Worm (Caenorhabditis elegans): ENCODE data around the gene sorb-1.

The sorb-1 gene

ce11 chrIV:13750033-13750432 is at the start of gene sorb-1:
sorb-1 (plus strand) TSS chrIV:13750333.
- TF ChIP-seq attf-5 (GFP tag; optimal IDR thresholded peaks at IDR 0.05) (no peak), lin-35 (GFP tag; optimal IDR thresholded peaks at IDR 0.05) (no peak), Y95B8A.8 (GFP tag; IDR thresholded peaks at IDR 0.05) (no peak), ceh-79 (tag; optimal IDR thresholded peaks at IDR 0.05) (no peak), hmg-1.2 (GFP tag; IDR thresholded peaks at IDR 0.05) (no peak), sptf-2 (GFP tag; optimal IDR thresholded peaks at IDR 0.05) (no peak), bed-1 (GFP tag; IDR thresholded peaks at IDR 0.05) (no peak)

ce11 chrIV:13700847-13701246 is 49.3 kb upstream of the sorb-1 start:
- TF ChIP-seq sptf-2 (GFP tag; optimal IDR thresholded peaks at IDR 0.05) (no peak), snpc-4 (GFP tag; optimal IDR thresholded peaks at IDR 0.05) (no peak), snpc-4 (tag; optimal IDR thresholded peaks at IDR 0.05) (peak in 1 of 4 experiments; percentile 56)

- 0 out of 2 replicates have a peak, but pooled peaks have one; percentile 17 for TF ChIP-seq ztf-6 (GFP tag; IDR thresholded peaks at IDR 0.05)
- TF ChIP-seq somi-1 (GFP tag; optimal IDR thresholded peaks at IDR 0.05), result no peak
- TF ChIP-seq C06A6.2 (GFP tag; conservative IDR thresholded peaks at IDR 0.05), result no peak
- TF ChIP-seq K11D2.4 (GFP tag; IDR thresholded peaks at IDR 0.05), result no peak
- TF ChIP-seq F33H1.4 (GFP tag; IDR thresholded peaks at IDR 0.05), result 0 out of 2 replicates have a peak, but pooled peaks have one; percentile 12
- no peak for TF ChIP-seq pha-4 (tag; optimal IDR thresholded peaks at IDR 0.05)
- 0 out of 2 replicates have a peak, but pooled peaks have one; percentile 14 for TF ChIP-seq Y56A3A.18 (GFP tag; IDR thresholded peaks at IDR 0.05)
- peak; percentile 33 to 66 for TF ChIP-seq rec-8 (tag; optimal IDR thresholded peaks at IDR 0.05)
- TF ChIP-seq nfya-1 (tag; optimal IDR thresholded peaks at IDR 0.05; ENCODE audit: borderline replicate concordance, insufficient read depth), result no peak
- TF ChIP-seq lir-1 (GFP tag; conservative IDR thresholded peaks at IDR 0.05), result 0 out of 2 replicates have a peak, but pooled peaks have one; percentile 28
- no peak for TF ChIP-seq dpl-1 (GFP tag; optimal IDR thresholded peaks at IDR 0.05)
- peak; percentile 81 for TF ChIP-seq ztf-18 (tag; optimal IDR thresholded peaks at IDR 0.05)
- peak; percentile 51; the same call in 1 of the 2 replicates for TF ChIP-seq madf-6 (GFP tag; IDR thresholded peaks at IDR 0.05)
- peak; percentile 50 for TF ChIP-seq madf-10 (tag; optimal IDR thresholded peaks at IDR 0.05)
- no peak for TF ChIP-seq nhr-27 (tag; optimal IDR thresholded peaks at IDR 0.05)
- TF ChIP-seq ceh-91 (GFP tag; IDR thresholded peaks at IDR 0.05), result no peak
- no peak for TF ChIP-seq F39B2.1 (GFP tag; IDR thresholded peaks at IDR 0.05)
- peak; percentile 74 for TF ChIP-seq ZK185.1 (tag; optimal IDR thresholded peaks at IDR 0.05; ENCODE audit: poor library complexity, severe bottlenecking)
- no peak for TF ChIP-seq zfh-2 (GFP tag; conservative IDR thresholded peaks at IDR 0.05)
- TF ChIP-seq tlf-1 (GFP tag; optimal IDR thresholded peaks at IDR 0.05), result no peak
- peak; percentile 82 for TF ChIP-seq lin-26 (GFP tag; IDR thresholded peaks at IDR 0.05)
- TF ChIP-seq attf-6 (GFP tag; IDR thresholded peaks at IDR 0.05), result peak; percentile 95
- TF ChIP-seq athp-1 (tag; optimal IDR thresholded peaks at IDR 0.05), result peak; percentile 80
- peak; percentile 2 for TF ChIP-seq efl-1 (GFP tag; optimal IDR thresholded peaks at IDR 0.05)
- no peak for TF ChIP-seq ccch-3 (GFP tag; optimal IDR thresholded peaks at IDR 0.05)
- peak; percentile 20 for TF ChIP-seq ceh-27 (GFP tag; optimal IDR thresholded peaks at IDR 0.05)
- TF ChIP-seq snpc-1.3 (tag; optimal IDR thresholded peaks at IDR 0.05; ENCODE audit: insufficient read depth), result peak; percentile 86
- no peak for TF ChIP-seq F57A8.1 (GFP tag; optimal IDR thresholded peaks at IDR 0.05)
- TF ChIP-seq T07F8.4 (tag; optimal IDR thresholded peaks at IDR 0.05), result no peak
- TF ChIP-seq ceh-100 (GFP tag; IDR thresholded peaks at IDR 0.05), result no peak
- peak; percentile 31 for TF ChIP-seq ztf-22 (GFP tag; optimal IDR thresholded peaks at IDR 0.05)
- TF ChIP-seq rpc-1 (optimal IDR thresholded peaks at IDR 0.05), result peak; percentile 79
- TF ChIP-seq rpc-1 (tag; optimal IDR thresholded peaks at IDR 0.05), result peak; percentile 96
- peak; percentile 7 for TF ChIP-seq mes-4 (tag; optimal IDR thresholded peaks at IDR 0.05)
- peak; percentile 60 for TF ChIP-seq snpc-3.4 (tag; optimal IDR thresholded peaks at IDR 0.05)
- TF ChIP-seq Y95B8A.8 (GFP tag; IDR thresholded peaks at IDR 0.05), result no peak
- TF ChIP-seq die-1 (tag; optimal IDR thresholded peaks at IDR 0.05), result peak; percentile 76
- TF ChIP-seq hmg-1.2 (GFP tag; IDR thresholded peaks at IDR 0.05), result peak; percentile 52
Observed at ce11 chrIV:13701472-13701871, 48.7 kb upstream of the sorb-1 start.
